Worm (Caenorhabditis elegans) whole organism, young adult: ENCODE measurements around the gene rfc-1.

Experiments used
- B0019.2 ChIP-seq: fragments of 200-800 bp; sonication (Bioruptor generic); conservative IDR thresholded peaks from 2 replicates; pipeline ENCODE4 v1.3.6; 2022; ENCODE audit warnings: missing genetic modification reagents, missing genetic modification characterization, missing compliant biosample characterization
- D2030.7 ChIP-seq: fragments of 200-800 bp; sonication (Bioruptor generic); IDR thresholded peaks from 2 replicates; pipeline ENCODE4 v1.3.6; 2022; ENCODE audit warnings: missing genetic modification reagents, missing genetic modification characterization, missing compliant biosample characterization
- F33H1.4 ChIP-seq: fragments of 200-800 bp; sonication (Bioruptor generic); IDR thresholded peaks from 2 replicates; pipeline ENCODE4 v1.3.6; 2022; ENCODE audit warnings: missing genetic modification reagents, missing genetic modification characterization, missing compliant biosample characterization
- atf-7 ChIP-seq: sonication (generic microtip); optimal IDR thresholded peaks from 2 replicates; lab custom pipeline; 2017; ENCODE audit warnings: mild to moderate bottlenecking, missing genetic modification characterization, missing compliant biosample characterization
- attf-6 ChIP-seq: fragments of 200-800 bp; sonication (Bioruptor generic); IDR thresholded peaks from 2 replicates; pipeline ENCODE4 v1.3.6; 2022; ENCODE audit warnings: missing genetic modification reagents, missing genetic modification characterization, missing compliant biosample characterization
- cebp-1 ChIP-seq, 2 experiments: fragments of 200-800 bp in 1 of 2; sonication (Bioruptor generic) in 1 of 2; sonication (generic microtip) in 1 of 2; IDR thresholded peaks in 1 of 2; optimal IDR thresholded peaks in 1 of 2; 2 replicates each; pipeline versions ENCODE4 v1.3.6 to Lab custom; 2017 to 2022; ENCODE audit warnings: missing compliant biosample characterization in 2 of 2, missing genetic modification characterization in 2 of 2, mild to moderate bottlenecking in 1 of 2, missing genetic modification reagents in 1 of 2, moderate library complexity in 1 of 2
- ceh-79 ChIP-seq: sonication (generic microtip); optimal IDR thresholded peaks from 2 replicates; lab custom pipeline; 2017; ENCODE audit warnings: mild to moderate bottlenecking, missing genetic modification characterization, missing compliant biosample characterization
- ceh-91 ChIP-seq: fragments of 200-800 bp; sonication (Bioruptor generic); IDR thresholded peaks from 2 replicates; pipeline ENCODE4 v1.3.6; 2022; ENCODE audit warnings: missing genetic modification reagents, missing genetic modification characterization, missing compliant biosample characterization
- dpl-1 ChIP-seq: fragments of 150-350 bp; optimal IDR thresholded peaks from 2 replicates; lab custom pipeline; 2014; ENCODE audit warnings: missing biosample characterization, missing genetic modification reagents, missing genetic modification characterization
- efl-1 ChIP-seq: fragments of 150-350 bp; optimal IDR thresholded peaks from 2 replicates; lab custom pipeline; 2014; ENCODE audit warnings: missing biosample characterization, missing genetic modification reagents, missing genetic modification characterization
- him-1 ChIP-seq: sonication (generic microtip); optimal IDR thresholded peaks from 2 replicates; lab custom pipeline; 2016; ENCODE audit warnings: missing genotype, missing genetic modification reagents, missing genetic modification characterization, missing compliant biosample characterization
- hlh-26 ChIP-seq: fragments of 200-800 bp; sonication (Bioruptor generic); conservative IDR thresholded peaks from 2 replicates; pipeline ENCODE4 v1.3.6; 2022; ENCODE audit warnings: missing genetic modification reagents, missing genetic modification characterization, missing compliant biosample characterization
- hmg-1.2 ChIP-seq: fragments of 200-800 bp; sonication (Bioruptor generic); IDR thresholded peaks from 2 replicates; pipeline ENCODE4 v1.3.6; 2022; ENCODE audit warnings: missing genetic modification reagents, missing genetic modification characterization, missing compliant biosample characterization
- hmg-20 ChIP-seq: fragments of 200-800 bp; sonication (Bioruptor generic); IDR thresholded peaks from 2 replicates; pipeline ENCODE4 v1.3.6; 2022; ENCODE audit warnings: missing genetic modification reagents, missing genetic modification characterization, missing compliant biosample characterization
- lin-40 ChIP-seq: sonication (generic microtip); optimal IDR thresholded peaks from 2 replicates; lab custom pipeline; 2016; ENCODE audit warnings: missing genetic modification characterization, mild to moderate bottlenecking, missing compliant biosample characterization, missing genotype, missing genetic modification reagents
- lin-54 ChIP-seq: fragments of 200-800 bp; sonication (Bioruptor generic); optimal IDR thresholded peaks from 2 replicates; lab custom pipeline; 2018; ENCODE audit warnings: mild to moderate bottlenecking, missing genetic modification characterization, missing compliant biosample characterization
- lsl-1 ChIP-seq: fragments of 200-800 bp; sonication (Bioruptor generic); optimal IDR thresholded peaks from 2 replicates; lab custom pipeline; 2018; ENCODE audit warnings: mild to moderate bottlenecking, missing genetic modification characterization, moderate library complexity, missing compliant biosample characterization
- madf-3 ChIP-seq: fragments of 200-800 bp; sonication (Bioruptor generic); IDR thresholded peaks from 2 replicates; pipeline ENCODE4 v1.3.6; 2022; ENCODE audit warnings: missing genetic modification reagents, missing genetic modification characterization, missing compliant biosample characterization
- madf-6 ChIP-seq: fragments of 200-800 bp; sonication (Bioruptor generic); IDR thresholded peaks from 2 replicates; pipeline ENCODE4 v1.3.6; 2022; ENCODE audit warnings: missing genetic modification reagents, missing genetic modification characterization, missing compliant biosample characterization
- madf-8 ChIP-seq: fragments of 200-800 bp; sonication (Bioruptor generic); conservative IDR thresholded peaks from 2 replicates; pipeline ENCODE4 v1.3.6; 2022; ENCODE audit warnings: missing genetic modification reagents, missing genetic modification characterization, missing compliant biosample characterization
- mcd-1 ChIP-seq: fragments of 200-800 bp; sonication (Bioruptor generic); IDR thresholded peaks from 2 replicates; pipeline ENCODE4 v1.3.6; 2022; ENCODE audit warnings: missing genetic modification reagents, missing genetic modification characterization, missing compliant biosample characterization
- nfya-1 ChIP-seq: sonication (generic microtip); optimal IDR thresholded peaks from 2 replicates; lab custom pipeline; 2017; ENCODE audit warnings: antibody characterized with exemption, missing compliant biosample characterization, missing genetic modification characterization, borderline replicate concordance; ENCODE audit not compliant: insufficient read depth
- nfya-2 ChIP-seq: fragments of 200-800 bp; sonication (Bioruptor generic); IDR thresholded peaks from 2 replicates; pipeline ENCODE4 v1.3.6; 2022; ENCODE audit warnings: missing genetic modification reagents, missing genetic modification characterization, missing compliant biosample characterization
- nhr-80 ChIP-seq: sonication (generic microtip); optimal IDR thresholded peaks from 2 replicates; lab custom pipeline; 2016; ENCODE audit warnings: missing genetic modification characterization, missing compliant biosample characterization
- nhr-90 ChIP-seq: sonication (generic microtip); optimal IDR thresholded peaks from 2 replicates; lab custom pipeline; 2016; ENCODE audit warnings: missing genotype, mild to moderate bottlenecking, missing genetic modification characterization, missing compliant biosample characterization
- snpc-1.3 ChIP-seq: sonication (generic microtip); optimal IDR thresholded peaks from 2 replicates; lab custom pipeline; 2017; ENCODE audit warnings: missing genetic modification characterization, mild to moderate bottlenecking, missing compliant biosample characterization, antibody characterized with exemption, moderate library complexity, missing genotype, missing genetic modification reagents; ENCODE audit not compliant: insufficient read depth
- xnd-1 ChIP-seq: sonication (generic microtip); optimal IDR thresholded peaks from 2 replicates; lab custom pipeline; 2016; ENCODE audit warnings: missing genotype, missing genetic modification reagents, missing genetic modification characterization, missing compliant biosample characterization

Gene rfc-1

ce11 chrV:14642016-14642415, 3.8 kb downstream of the rfc-1 start (continued):
- no peak for TF ChIP-seq atf-7 (tag; lab: Kevin White, UChicago)
- no peak for TF ChIP-seq ceh-79 (tag; lab: Kevin White, UChicago)
- 0 out of 2 replicates have a peak, but pooled peaks have one; percentile 28 for TF ChIP-seq F33H1.4 (GFP tag; lab: Robert Waterston, UW)

ce11 chrV:14640769-14641168, 5.0 kb downstream of the rfc-1 start, which contains the start of gene C54G10.1:
TSS of gene C54G10.1 (plus strand) at chrV:14641101.
- TF ChIP-seq nhr-80 (tag; lab: Kevin White, UChicago) (peak; percentile 89), cebp-1 (GFP tag; IDR thresholded peaks at IDR 0.05; lab: Robert Waterston, UW) (0 out of 2 replicates have a peak, but pooled peaks have one; percentile 13), cebp-1 (tag; optimal IDR thresholded peaks at IDR 0.05; lab: Kevin White, UChicago) (peak; percentile 18), him-1 (tag; lab: Kevin White, UChicago) (no peak), hlh-26 (GFP tag; lab: Robert Waterston, UW) (no peak), atf-7 (tag; lab: Kevin White, UChicago) (no peak), nhr-90 (tag; lab: Kevin White, UChicago) (no peak)

- TF ChIP-seq attf-6 (no peak), mcd-1 (GFP tag; lab: Robert Waterston, UW) (no peak), hlh-26 (GFP tag; lab: Robert Waterston, UW) (no peak)
- TF ChIP-seq, all 124 proteins: peak for 0
Measured at ce11 chrV:14640071-14640470, 5.7 kb downstream of the rfc-1 start, which contains the start of gene F43D2.7. TSS of gene F43D2.7 (minus strand) at chrV:14640171.

ce11 chrV:14638075-14638474, 7.7 kb downstream of the rfc-1 start:
- TF ChIP-seq madf-6 (GFP tag; lab: Robert Waterston, UW), result peak; percentile 90
- peak; percentile 18 for TF ChIP-seq lin-54 (GFP tag; lab: Kevin White, UChicago)
- no peak for TF ChIP-seq hmg-20 (GFP tag; lab: Robert Waterston, UW)
- peak; percentile 64 for TF ChIP-seq dpl-1
- TF ChIP-seq hmg-1.2 (GFP tag; lab: Robert Waterston, UW), result peak; percentile 19; the same call in 1 of the 2 replicates
- TF ChIP-seq xnd-1 (tag; lab: Kevin White, UChicago), result peak; percentile 51
- no peak for TF ChIP-seq snpc-1.3
- TF ChIP-seq madf-8 (GFP tag; lab: Robert Waterston, UW), result peak; percentile 81
- TF ChIP-seq ceh-91 (GFP tag; lab: Robert Waterston, UW), result peak; percentile 63
- TF ChIP-seq D2030.7 (GFP tag; lab: Robert Waterston, UW), result 0 out of 2 replicates have a peak, but pooled peaks have one; percentile 23
- TF ChIP-seq lsl-1 (GFP tag; lab: Kevin White, UChicago), result peak; percentile 50
- TF ChIP-seq nfya-1 (tag; lab: Kevin White, UChicago), result no peak
- TF ChIP-seq efl-1 (GFP tag; lab: Kevin White, UChicago), result peak; percentile 69
- peak; percentile 34; the same call in 1 of the 2 replicates for TF ChIP-seq F33H1.4 (GFP tag; lab: Robert Waterston, UW)

ce11 chrV:14635119-14635518, 10.7 kb downstream of the rfc-1 start, which contains the start of gene F43D2.6:
TSS of gene F43D2.6 (minus strand) at chrV:14635180.
- TF ChIP-seq madf-3 (GFP tag; lab: Robert Waterston, UW), result no peak
- no peak for TF ChIP-seq B0019.2 (GFP tag; lab: Robert Waterston, UW)
- TF ChIP-seq cebp-1 (GFP tag; IDR thresholded peaks at IDR 0.05; lab: Robert Waterston, UW), result no peak
- TF ChIP-seq cebp-1 (tag; optimal IDR thresholded peaks at IDR 0.05; lab: Kevin White, UChicago), result peak; percentile 11
- peak; percentile 63 for TF ChIP-seq hmg-1.2 (GFP tag; lab: Robert Waterston, UW)

- no peak for TF ChIP-seq nfya-2 (GFP tag; lab: Robert Waterston, UW)
- TF ChIP-seq lin-40 (tag; lab: Kevin White, UChicago), result peak; percentile 11
- TF ChIP-seq, all 124 proteins: peak for 1
Measured at ce11 chrV:14633319-14633718, 12.5 kb downstream of the rfc-1 start.
